Fruit fly (Drosophila melanogaster): Measurements from ENCODE around the gene Prosalpha4.

Gene Prosalpha4

dm6 chrX:16288492-16288964 lies 12.5 kb downstream of the Prosalpha4 start, which contains the start of the genes CG32576 and caz (continued):
- TF ChIP-seq Deaf1 (tag; optimal IDR thresholded peaks at IDR 0.05): peak; percentile 12
- TF ChIP-seq CG10431 (GFP tag; optimal IDR thresholded peaks at IDR 0.05): no peak
- TF ChIP-seq vnd (GFP tag; IDR thresholded peaks at IDR 0.05; ENCODE audit: partially characterized antibody): peak; percentile 56; the same call in 2 of the 3 replicates
- peak; percentile 73 for TF ChIP-seq unc-4 (GFP tag; IDR thresholded peaks at IDR 0.05; ENCODE audit: partially characterized antibody)
- TF ChIP-seq CG3847 (GFP tag; IDR thresholded peaks at IDR 0.05): peak; percentile 60
- peak in 1 of 2 experiments; percentile 16 for TF ChIP-seq chif (GFP tag; optimal IDR thresholded peaks at IDR 0.05)
- peak; percentile 58 for TF ChIP-seq Ets65A (GFP tag)
- TF ChIP-seq CG34224 (GFP tag; IDR thresholded peaks at IDR 0.05; ENCODE audit: partially characterized antibody): peak; percentile 60
- peak; percentile 81 for TF ChIP-seq sd (tag; optimal IDR thresholded peaks at IDR 0.05)
- TF ChIP-seq CG4424 (GFP tag; optimal IDR thresholded peaks at IDR 0.05): peak; percentile 28
- 0 out of 2 replicates have a peak, but pooled peaks have one; percentile 20 for TF ChIP-seq CG32767 (GFP tag; IDR thresholded peaks at IDR 0.05)
- peak; percentile 6 for TF ChIP-seq CG10654 (GFP tag; optimal IDR thresholded peaks at IDR 0.05)
- peak in 1 of 2 experiments; percentile 19 for TF ChIP-seq Hr51 (GFP tag; optimal IDR thresholded peaks at IDR 0.05)
- TF ChIP-seq phol (tag; optimal IDR thresholded peaks at IDR 0.05): peak; percentile 89
- TF ChIP-seq CG3995 (GFP tag; optimal IDR thresholded peaks at IDR 0.05): peak; percentile 28
- peak; percentile 37 for TF ChIP-seq Fer2 (tag; optimal IDR thresholded peaks at IDR 0.05)
- TF ChIP-seq pnt (GFP tag; optimal IDR thresholded peaks at IDR 0.05): no peak
- TF ChIP-seq gsb (GFP tag; IDR thresholded peaks at IDR 0.05): no peak
- TF ChIP-seq CG15514 (GFP tag; optimal IDR thresholded peaks at IDR 0.05): peak; percentile 73
- peak; percentile 83 for TF ChIP-seq CG12659 (GFP tag; optimal IDR thresholded peaks at IDR 0.05)
- TF ChIP-seq YL-1 (GFP tag; optimal IDR thresholded peaks at IDR 0.05): peak; percentile 84
- TF ChIP-seq CTCF (GFP tag; optimal IDR thresholded peaks at IDR 0.05): peak; percentile 47
- TF ChIP-seq CG1529 (GFP tag; optimal IDR thresholded peaks at IDR 0.05): peak; percentile 25
- peak; percentile 95 for TF ChIP-seq CG2116 (GFP tag; optimal IDR thresholded peaks at IDR 0.05)
- TF ChIP-seq Jarid2 (GFP tag; optimal IDR thresholded peaks at IDR 0.05): no peak
- TF ChIP-seq dpn (GFP tag; optimal IDR thresholded peaks at IDR 0.05): peak in 1 of 2 experiments; percentile 43
- no peak for TF ChIP-seq CG2889 (GFP tag; IDR thresholded peaks at IDR 0.05)
- TF ChIP-seq ken (GFP tag; IDR thresholded peaks at IDR 0.05): 0 out of 3 replicates have a peak, but pooled peaks have one; percentile 34
- 0 out of 3 replicates have a peak, but pooled peaks have one; percentile 30 for TF ChIP-seq ci (GFP tag; IDR thresholded peaks at IDR 0.05)
- peak; percentile 67 for TF ChIP-seq pzg (GFP tag; optimal IDR thresholded peaks at IDR 0.05)
- peak in 1 of 2 experiments; percentile 12 for TF ChIP-seq Pdp1 (GFP tag; optimal IDR thresholded peaks at IDR 0.05)
- TF ChIP-seq H2.0 (GFP tag; IDR thresholded peaks at IDR 0.05): no peak
- TF ChIP-seq CG6689 (GFP tag; IDR thresholded peaks at IDR 0.05): 0 out of 2 replicates have a peak, but pooled peaks have one; percentile 11
- peak; percentile 85 for TF ChIP-seq MESR4 (GFP tag; optimal IDR thresholded peaks at IDR 0.05)
- peak; percentile 81 for TF ChIP-seq CG14710 (tag; optimal IDR thresholded peaks at IDR 0.05)
- TF ChIP-seq CG4820 (GFP tag; optimal IDR thresholded peaks at IDR 0.05): peak; percentile 18
- TF ChIP-seq hb (GFP tag; IDR thresholded peaks at IDR 0.05; ENCODE audit: partially characterized antibody): no peak
- peak; percentile 81 for TF ChIP-seq Sry-δ (GFP tag; optimal IDR thresholded peaks at IDR 0.05)
- no peak for TF ChIP-seq CG6813 (GFP tag; optimal IDR thresholded peaks at IDR 0.05)
- TF ChIP-seq gsb-n (tag; optimal IDR thresholded peaks at IDR 0.05): peak; percentile 17
- TF ChIP-seq CG1603 (tag; optimal IDR thresholded peaks at IDR 0.05): peak; percentile 23
- peak; percentile 49 for TF ChIP-seq Max (GFP tag; optimal IDR thresholded peaks at IDR 0.05)
- peak; percentile 22 for TF ChIP-seq twi (tag; optimal IDR thresholded peaks at IDR 0.05)
- TF ChIP-seq Nf-YC (tag; optimal IDR thresholded peaks at IDR 0.05): peak; percentile 56
- peak; percentile 79 for TF ChIP-seq knrl (GFP tag; IDR thresholded peaks at IDR 0.05; ENCODE audit: partially characterized antibody)
- TF ChIP-seq CG17829 (tag; optimal IDR thresholded peaks at IDR 0.05): peak; percentile 53
- no peak for TF ChIP-seq CG4282 (GFP tag; optimal IDR thresholded peaks at IDR 0.05)
- TF ChIP-seq CG2129 (GFP tag; IDR thresholded peaks at IDR 0.05; ENCODE audit: partially characterized antibody): peak; percentile 39; the same call in 1 of the 2 replicates
- TF ChIP-seq nmo (GFP tag; optimal IDR thresholded peaks at IDR 0.05): peak; percentile 57
